Fruit fly (Drosophila melanogaster) whole organism, pupa: ENCODE results near the gene Cad89D.

Source experiments
- CG10348 ChIP-seq: fragments of 200-800 bp; sonication (Bioruptor generic); IDR thresholded peaks from 2 replicates; pipeline ENCODE4 v1.3.6; 2022; ENCODE audit warnings: missing biosample characterization, missing genetic modification characterization
- CG12605 ChIP-seq: fragments of 200-800 bp; sonication (Bioruptor generic); IDR thresholded peaks from 2 replicates; pipeline ENCODE4 v1.3.6; 2022; ENCODE audit warnings: missing biosample characterization, missing genetic modification characterization
- CG13204 ChIP-seq: fragments of 200-800 bp; sonication (Bioruptor generic); optimal IDR thresholded peaks from 2 replicates; lab custom pipeline; 2018; ENCODE audit warnings: missing biosample characterization, mild to moderate bottlenecking, missing genetic modification characterization, moderate library complexity
- CG14655 ChIP-seq: fragments of 200-800 bp; sonication (Bioruptor generic); optimal IDR thresholded peaks from 3 replicates; lab custom pipeline; 2017; ENCODE audit warnings: mild to moderate bottlenecking, missing biosample characterization, missing genetic modification reagents, missing genetic modification characterization
- CG15710 ChIP-seq: fragments of 200-800 bp; sonication (Bioruptor generic); optimal IDR thresholded peaks from 2 replicates; lab custom pipeline; 2018; ENCODE audit warnings: missing biosample characterization, mild to moderate bottlenecking, missing genetic modification characterization, moderate library complexity
- CG17806 ChIP-seq: fragments of 200-800 bp; sonication (Bioruptor generic); optimal IDR thresholded peaks from 2 replicates; lab custom pipeline; 2018; ENCODE audit warnings: missing biosample characterization, mild to moderate bottlenecking, missing genetic modification characterization, moderate library complexity
- CG32121 ChIP-seq: fragments of 200-800 bp; sonication (Bioruptor generic); IDR thresholded peaks from 2 replicates; pipeline ENCODE4 v1.3.6; 2022; ENCODE audit warnings: missing biosample characterization, missing genetic modification characterization
- CG34367 ChIP-seq: fragments of 200-800 bp; sonication (Bioruptor generic); optimal IDR thresholded peaks from 2 replicates; lab custom pipeline; 2018; ENCODE audit warnings: missing biosample characterization, mild to moderate bottlenecking, missing genetic modification characterization
- CG4496 ChIP-seq: fragments of 200-800 bp; sonication (Bioruptor generic); IDR thresholded peaks from 3 replicates; pipeline ENCODE4 v1.3.6; 2022; ENCODE audit warnings: missing biosample characterization, missing genetic modification characterization
- CG8159 ChIP-seq: fragments of 200-800 bp; sonication (Bioruptor generic); optimal IDR thresholded peaks from 3 replicates; lab custom pipeline; 2018; ENCODE audit warnings: missing biosample characterization, mild to moderate bottlenecking, missing genetic modification characterization, moderate library complexity
- CG8301 ChIP-seq: fragments of 200-800 bp; sonication (Bioruptor generic); optimal IDR thresholded peaks from 2 replicates; lab custom pipeline; 2018; ENCODE audit warnings: missing biosample characterization, mild to moderate bottlenecking, missing genetic modification characterization
- CG9948 ChIP-seq: fragments of 200-800 bp; sonication (Bioruptor generic); optimal IDR thresholded peaks from 2 replicates; lab custom pipeline; 2018; ENCODE audit warnings: missing biosample characterization, mild to moderate bottlenecking, missing genetic modification characterization, moderate library complexity
- D1 ChIP-seq: fragments of 200-800 bp; sonication (Bioruptor generic); optimal IDR thresholded peaks from 2 replicates; lab custom pipeline; 2018; ENCODE audit warnings: missing biosample characterization, mild to moderate bottlenecking, missing genetic modification characterization, moderate library complexity
- EcR ChIP-seq: fragments of 200-800 bp; sonication (Bioruptor generic); optimal IDR thresholded peaks from 3 replicates; lab custom pipeline; 2019; ENCODE audit warnings: missing biosample characterization, missing genetic modification characterization, mild to moderate bottlenecking, moderate library complexity, missing genetic modification reagents
- Ets98B ChIP-seq: fragments of 200-800 bp; sonication (Bioruptor generic); IDR thresholded peaks from 2 replicates; pipeline ENCODE4 v1.3.6; 2022; ENCODE audit warnings: missing biosample characterization, missing genetic modification characterization
- Pif1A ChIP-seq: fragments of 200-800 bp; sonication (Bioruptor generic); optimal IDR thresholded peaks from 3 replicates; lab custom pipeline; 2016; ENCODE audit warnings: missing biosample characterization, missing genetic modification characterization
- Pif1B ChIP-seq: fragments of 200-800 bp; sonication (Bioruptor generic); optimal IDR thresholded peaks from 3 replicates; lab custom pipeline; 2016; ENCODE audit warnings: missing biosample characterization, missing genetic modification characterization
- Snoo ChIP-seq: fragments of 200-800 bp; sonication (Bioruptor generic); optimal IDR thresholded peaks from 3 replicates; lab custom pipeline; 2017; ENCODE audit warnings: missing biosample characterization, mild to moderate bottlenecking, missing genetic modification characterization, inconsistent platforms
- fd96Ca ChIP-seq: fragments of 200-800 bp; sonication (Bioruptor generic); IDR thresholded peaks from 3 replicates; pipeline ENCODE4 v1.3.6; 2022; ENCODE audit warnings: missing biosample characterization, missing genetic modification characterization
- gl ChIP-seq: fragments of 200-800 bp; sonication (Bioruptor generic); optimal IDR thresholded peaks from 2 replicates; lab custom pipeline; 2018; ENCODE audit warnings: missing biosample characterization, mild to moderate bottlenecking, missing genetic modification characterization
- rn ChIP-seq: fragments of 200-800 bp; sonication (Bioruptor generic); IDR thresholded peaks from 2 replicates; pipeline ENCODE4 v1.3.6; 2022; ENCODE audit warnings: missing biosample characterization, missing genetic modification characterization

The Cad89D gene

DNA sequence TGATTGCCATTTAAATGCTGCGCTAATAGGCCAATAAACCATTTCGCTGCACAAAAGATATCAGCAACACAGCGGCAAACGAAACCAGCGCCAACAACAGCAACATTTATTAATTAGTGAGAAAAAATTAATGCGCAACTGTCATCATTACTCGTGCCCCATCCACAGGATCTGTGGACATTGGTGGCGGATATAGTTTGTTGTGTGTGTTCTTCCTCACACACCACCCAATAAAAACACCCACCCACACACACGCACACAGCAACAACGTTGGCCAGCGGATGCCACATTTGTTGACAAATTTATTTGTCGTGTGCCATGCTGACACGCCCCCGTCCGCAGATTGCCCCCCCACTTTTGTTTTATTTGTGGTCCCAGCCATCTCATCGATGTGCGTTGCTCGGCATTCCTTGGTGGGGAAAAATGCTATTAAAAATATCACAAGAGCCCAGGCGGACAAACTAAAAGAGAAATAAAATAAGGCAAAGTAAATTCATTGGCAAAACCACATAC is 23.0 kb upstream of the Cad89D start:
- TF ChIP-seq D1 (tag; lab: Kevin White, UChicago) (no peak), Pif1B (GFP tag; lab: Kevin White, UChicago) (no peak), gl (tag; lab: Kevin White, UChicago) (no peak), CG8159 (tag; lab: Kevin White, UChicago) (no peak)

DNA sequence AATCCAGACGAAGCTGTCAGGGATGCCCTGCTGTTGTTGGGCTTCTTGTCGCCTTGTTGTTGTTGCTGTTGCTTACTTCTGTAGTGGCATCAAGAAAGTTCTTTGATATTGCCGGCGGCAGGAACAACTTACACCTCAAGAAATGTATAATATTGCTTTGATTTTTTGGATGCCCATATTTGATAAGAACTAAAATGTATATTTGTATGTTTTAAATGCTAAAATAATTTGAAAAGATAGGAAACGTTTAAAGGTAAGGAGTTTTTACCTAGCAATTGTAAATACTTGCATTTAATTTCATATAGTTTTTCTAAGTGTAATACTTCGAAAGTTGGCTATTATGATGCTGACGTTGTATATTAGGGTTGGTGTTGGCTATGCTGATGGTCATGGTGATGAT is 14.9 kb upstream of the Cad89D start:
- TF ChIP-seq CG34367 (tag; lab: Kevin White, UChicago) (no peak), D1 (tag; lab: Kevin White, UChicago) (no peak), CG9948 (no peak), Snoo (no peak), CG13204 (GFP tag; lab: Kevin White, UChicago) (no peak), CG12605 (no peak), rn (GFP tag; lab: Robert Waterston, UW) (no peak), CG8159 (tag; lab: Kevin White, UChicago) (no peak), CG4496 (GFP tag; lab: Robert Waterston, UW) (no peak), fd96Ca (no peak), Pif1A (GFP tag; lab: Kevin White, UChicago) (no peak), CG15710 (tag; lab: Kevin White, UChicago) (no peak), gl (tag; lab: Kevin White, UChicago) (no peak), EcR (GFP tag; lab: Kevin White, UChicago) (no peak), Pif1B (GFP tag; lab: Kevin White, UChicago) (no peak), CG32121 (no peak)
- TF ChIP-seq, all 21 proteins: peak for 0

DNA sequence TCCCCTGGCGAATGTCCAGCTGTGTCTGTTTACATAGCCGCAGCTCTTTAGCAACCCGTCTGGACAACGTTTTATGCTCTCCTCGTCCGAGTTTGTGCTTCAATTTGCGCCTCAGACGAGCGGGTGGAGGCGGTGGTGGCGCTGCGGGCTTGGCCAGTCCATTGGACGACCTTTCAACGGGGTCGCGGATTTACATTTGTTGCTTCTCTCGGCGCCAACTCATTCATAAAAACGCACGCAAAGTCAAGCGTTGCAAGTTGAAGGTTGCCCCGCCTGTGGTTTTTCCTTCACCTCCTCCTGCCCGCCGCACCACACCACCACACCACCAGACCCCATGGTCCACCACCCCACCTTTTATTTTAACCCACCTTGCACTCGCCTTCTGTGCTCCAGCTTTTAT is 12.5 kb upstream of the Cad89D start:
- TF ChIP-seq EcR (GFP tag; lab: Kevin White, UChicago) (peak; percentile 56), CG14655 (GFP tag; lab: Kevin White, UChicago) (no peak), CG17806 (no peak), CG9948 (no peak), CG13204 (GFP tag; lab: Kevin White, UChicago) (peak; percentile 45), fd96Ca (no peak), CG8301 (no peak)

DNA sequence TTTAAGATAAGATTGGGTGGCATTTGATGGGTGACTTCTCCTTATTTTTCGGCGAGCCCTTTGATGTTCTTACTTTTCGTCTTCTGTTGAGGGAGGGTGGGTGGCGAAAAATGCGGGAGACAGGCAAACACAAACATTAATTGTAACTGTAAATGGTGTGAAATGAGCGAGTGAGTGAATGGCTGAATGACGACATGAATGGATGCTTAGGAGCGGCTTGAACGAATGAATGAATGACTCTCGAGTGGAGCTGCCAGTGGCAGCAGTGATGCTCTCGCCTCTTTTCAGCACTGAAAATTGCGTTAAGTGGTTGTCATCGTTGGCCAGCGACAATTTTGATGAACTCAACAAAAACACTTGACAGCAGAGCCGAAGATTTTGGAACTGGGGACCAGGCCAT is 9.3 kb upstream of the Cad89D start:
- TF ChIP-seq CG10348 (GFP tag; lab: Robert Waterston, UW) = no peak
- TF ChIP-seq D1 (tag; lab: Kevin White, UChicago) = no peak
- no peak for TF ChIP-seq Pif1B (GFP tag; lab: Kevin White, UChicago)
- TF ChIP-seq Ets98B = no peak
- no peak for TF ChIP-seq fd96Ca
- TF ChIP-seq CG15710 (tag; lab: Kevin White, UChicago) = no peak
- no peak for TF ChIP-seq gl (tag; lab: Kevin White, UChicago)
- TF ChIP-seq CG13204 (GFP tag; lab: Kevin White, UChicago) = no peak
- TF ChIP-seq rn (GFP tag; lab: Robert Waterston, UW) = no peak
- no peak for TF ChIP-seq Snoo
- no peak for TF ChIP-seq CG9948
- TF ChIP-seq CG12605 = no peak
- no peak for TF ChIP-seq Pif1A (GFP tag; lab: Kevin White, UChicago)

DNA sequence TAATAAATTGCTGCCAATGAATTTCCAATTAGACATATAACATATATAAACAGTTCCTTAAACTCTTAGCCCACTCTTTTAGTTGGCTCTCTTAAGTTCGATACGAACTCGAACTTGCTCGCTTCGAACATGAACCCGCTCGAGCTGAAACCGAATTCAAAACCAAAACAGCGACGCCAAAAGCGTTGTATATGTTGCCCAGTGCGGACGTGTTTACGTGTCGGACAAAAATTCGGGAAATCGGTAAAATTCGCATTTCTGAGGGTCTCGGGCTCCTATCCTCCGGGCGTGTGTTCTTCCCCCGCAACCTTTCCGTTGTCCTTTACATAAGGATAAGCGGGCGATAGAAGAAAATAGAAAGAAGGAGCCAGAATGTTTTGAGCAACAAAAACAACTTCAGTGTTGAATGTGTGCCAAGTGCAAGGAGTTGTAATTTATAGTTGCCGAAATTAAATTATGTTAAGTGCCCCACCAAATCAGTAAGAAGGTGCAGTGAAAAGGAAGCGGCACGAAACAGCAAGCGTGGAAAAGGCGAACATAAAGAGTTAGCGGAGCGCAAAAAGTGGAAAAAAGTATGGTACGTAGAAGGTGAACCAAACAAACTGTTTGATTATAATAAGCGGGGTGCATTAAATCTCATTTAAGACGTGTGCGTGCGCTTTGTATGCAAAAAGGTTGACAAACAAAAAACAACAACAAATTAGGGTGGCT is 7.5 kb upstream of the Cad89D start, which contains the start of gene CG42342:
Gene CG42342 (plus strand): TSS at position 176 of the 711 bp plus-strand sequence.
- TF ChIP-seq CG12605 (peak; percentile 12; the same call in 1 of the 2 replicates), CG4496 (GFP tag; lab: Robert Waterston, UW) (no peak), CG13204 (GFP tag; lab: Kevin White, UChicago) (peak; percentile 8), gl (tag; lab: Kevin White, UChicago) (no peak), CG10348 (GFP tag; lab: Robert Waterston, UW) (no peak), Ets98B (no peak), CG8159 (tag; lab: Kevin White, UChicago) (no peak)

DNA sequence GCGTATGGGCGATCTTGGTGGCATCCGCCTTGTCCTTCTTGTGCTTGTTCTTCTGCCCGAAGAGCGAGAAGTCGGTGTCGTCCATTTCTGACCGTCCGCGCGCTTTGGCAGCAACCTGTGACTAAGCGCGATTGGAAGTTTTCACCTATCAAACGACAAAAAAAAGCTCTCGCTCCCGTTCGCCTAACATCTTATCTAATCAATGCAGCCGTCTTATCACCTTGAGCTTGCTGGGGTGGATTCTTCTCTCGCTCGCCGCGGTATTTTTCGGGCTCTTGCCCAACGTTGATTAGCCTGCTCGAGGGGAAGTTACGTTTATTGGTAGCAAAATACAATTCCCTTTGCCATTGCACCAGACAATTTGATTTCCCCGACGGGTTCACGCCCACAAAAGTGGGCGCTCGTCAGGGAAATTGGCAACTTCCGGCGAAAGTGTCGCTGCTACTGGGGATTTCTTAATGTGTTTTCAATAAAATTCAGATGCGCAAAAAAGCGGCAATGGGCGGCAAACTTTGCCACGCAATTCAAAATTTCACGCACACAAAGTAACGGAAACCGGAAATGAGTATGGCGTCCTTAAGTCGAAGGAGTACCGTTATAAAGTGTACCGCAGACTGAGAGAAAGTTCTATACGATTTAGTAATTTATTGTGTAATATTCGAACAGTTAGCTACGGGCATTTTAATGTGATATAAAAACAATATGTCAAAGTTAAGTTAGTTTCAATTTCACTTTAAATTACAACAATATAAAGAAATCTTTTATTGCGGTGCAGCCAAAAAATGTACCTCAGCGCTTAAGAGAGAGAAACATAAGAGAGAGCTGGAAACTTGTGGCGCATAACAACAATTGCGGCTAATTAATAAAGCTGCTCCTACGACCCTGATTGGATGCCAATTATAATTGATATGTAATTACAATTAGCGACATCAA is 6.0 kb upstream of the Cad89D start, which contains the start of gene Decay:
Gene Decay (minus strand): TSS at position 132 of the 933 bp plus-strand sequence.
- TF ChIP-seq CG12605 (no peak), CG14655 (GFP tag; lab: Kevin White, UChicago) (peak; percentile 29), CG8301 (peak; percentile 37), CG4496 (GFP tag; lab: Robert Waterston, UW) (0 out of 3 replicates have a peak, but pooled peaks have one; percentile 8), Snoo (peak; percentile 34), rn (GFP tag; lab: Robert Waterston, UW) (no peak), Pif1B (GFP tag; lab: Kevin White, UChicago) (peak; percentile 14), gl (tag; lab: Kevin White, UChicago) (no peak), Pif1A (GFP tag; lab: Kevin White, UChicago) (peak; percentile 54)
